Worm (Caenorhabditis elegans) whole organism, L1 larva: Measurements from ENCODE around the gene C03G5.14.

ENCODE experiments used
- C34B4.2 ChIP-seq: sonication (generic microtip); optimal IDR thresholded peaks from 2 replicates; lab custom pipeline; 2017; ENCODE audit warnings: mild to moderate bottlenecking, missing genetic modification characterization, missing compliant biosample characterization
- F16B12.6 ChIP-seq: fragments of 150-350 bp; optimal IDR thresholded peaks from 2 replicates; lab custom pipeline; 2014; ENCODE audit warnings: missing biosample characterization, missing genetic modification characterization
- aha-1 ChIP-seq: fragments of 150-350 bp; optimal IDR thresholded peaks from 2 replicates; lab custom pipeline; 2014; ENCODE audit warnings: missing biosample characterization, missing genetic modification characterization
- aly-2 ChIP-seq: fragments of 150-350 bp; optimal IDR thresholded peaks from 2 replicates; lab custom pipeline; 2014; ENCODE audit warnings: missing biosample characterization, missing genetic modification characterization
- ama-1 ChIP-seq: fragments of 150-350 bp; optimal IDR thresholded peaks from 2 replicates; lab custom pipeline; 2014
- ceh-88 ChIP-seq: fragments of 200-800 bp; sonication (Bioruptor generic); IDR thresholded peaks from 2 replicates; pipeline ENCODE4 v1.3.6; 2022; ENCODE audit warnings: missing genetic modification characterization, missing compliant biosample characterization
- ces-1 ChIP-seq: fragments of 150-350 bp; optimal IDR thresholded peaks from 2 replicates; lab custom pipeline; 2014; ENCODE audit warnings: missing biosample characterization, missing genetic modification reagents, missing genetic modification characterization
- efl-1 ChIP-seq, 4 experiments: fragments of 150-350 bp; optimal IDR thresholded peaks in 3 of 4; peaks in 1 of 4; 1 replicate in 1 of 4; 2 replicates in 3 of 4; lab custom pipeline; 2014; ENCODE audit warnings: missing biosample characterization in 2 of 4, missing genetic modification characterization in 2 of 4, missing genetic modification reagents in 2 of 4
- egl-13 ChIP-seq: sonication (generic microtip); optimal IDR thresholded peaks from 2 replicates; lab custom pipeline; 2016; ENCODE audit warnings: missing genotype, missing genetic modification reagents, missing genetic modification characterization, missing compliant biosample characterization
- egl-27 ChIP-seq, 2 experiments: fragments of 150-350 bp in 1 of 2; sonication (generic microtip); optimal IDR thresholded peaks; 3 replicates each; lab custom pipeline; 2017 to 2018; ENCODE audit warnings: missing biosample characterization in 2 of 2, missing genetic modification characterization in 2 of 2, missing genetic modification reagents in 2 of 2
- elt-3 ChIP-seq, 6 experiments: fragments of 150-350 bp in 1 of 6; sonication (generic microtip); optimal IDR thresholded peaks; 2 replicates each; lab custom pipeline; 2017 to 2018; ENCODE audit warnings: missing biosample characterization in 6 of 6, missing genetic modification characterization in 6 of 6, inconsistent platforms in 1 of 6
- fkh-10 ChIP-seq: sonication (generic microtip); optimal IDR thresholded peaks from 2 replicates; lab custom pipeline; 2017; ENCODE audit warnings: missing biosample characterization, missing genetic modification reagents, missing genetic modification characterization
- fkh-8 ChIP-seq: sonication (generic microtip); optimal IDR thresholded peaks from 2 replicates; lab custom pipeline; 2016; ENCODE audit warnings: mild to moderate bottlenecking, missing genetic modification characterization, missing compliant biosample characterization
- grh-1 ChIP-seq: fragments of 200-800 bp; sonication (Bioruptor generic); IDR thresholded peaks from 2 replicates; pipeline ENCODE4 v1.3.6; 2022; ENCODE audit warnings: missing genetic modification reagents, missing genetic modification characterization, missing compliant biosample characterization
- hlh-17 ChIP-seq: fragments of 200-800 bp; sonication (Bioruptor generic); optimal IDR thresholded peaks from 2 replicates; lab custom pipeline; 2018; ENCODE audit warnings: missing genetic modification characterization, mild to moderate bottlenecking, missing compliant biosample characterization, moderate library complexity, borderline replicate concordance
- hlh-4 ChIP-seq: sonication (generic microtip); optimal IDR thresholded peaks from 2 replicates; lab custom pipeline; 2016; ENCODE audit warnings: mild to moderate bottlenecking, missing genetic modification characterization, missing compliant biosample characterization
- isw-1 ChIP-seq: fragments of 200-800 bp; sonication (Bioruptor generic); IDR thresholded peaks from 2 replicates; pipeline ENCODE4 v1.3.6; 2022; ENCODE audit warnings: missing genetic modification characterization, missing compliant biosample characterization
- jun-1 ChIP-seq: fragments of 150-350 bp; optimal IDR thresholded peaks from 2 replicates; lab custom pipeline; 2014; ENCODE audit warnings: missing biosample characterization, missing genetic modification reagents, missing genetic modification characterization
- lin-13 ChIP-seq: fragments of 150-350 bp; optimal IDR thresholded peaks from 2 replicates; lab custom pipeline; 2014; ENCODE audit warnings: missing biosample characterization, missing genetic modification reagents, missing genetic modification characterization
- lin-14 ChIP-seq: fragments of 200-800 bp; sonication (Bioruptor generic); optimal IDR thresholded peaks from 2 replicates; lab custom pipeline; 2018; ENCODE audit warnings: mild to moderate bottlenecking, missing genetic modification characterization, moderate library complexity, missing compliant biosample characterization
- lin-15B ChIP-seq: fragments of 150-350 bp; sonication (generic microtip); optimal IDR thresholded peaks from 3 replicates; lab custom pipeline; 2014; ENCODE audit warnings: missing biosample characterization, missing genetic modification characterization
- lin-35 ChIP-seq, 2 experiments: fragments of 150-350 bp; optimal IDR thresholded peaks; 2 replicates each; lab custom pipeline; 2014; ENCODE audit warnings: missing biosample characterization in 2 of 2, missing genetic modification characterization in 2 of 2, missing genetic modification reagents in 2 of 2
- lir-3 ChIP-seq: sonication (generic microtip); optimal IDR thresholded peaks from 2 replicates; lab custom pipeline; 2016; ENCODE audit warnings: mild to moderate bottlenecking, missing genetic modification characterization, moderate library complexity, missing compliant biosample characterization; ENCODE audit not compliant: poor library complexity
- mdl-1 ChIP-seq, 2 experiments: fragments of 150-350 bp; optimal IDR thresholded peaks; 2 replicates each; lab custom pipeline; 2014 to 2017; ENCODE audit warnings: missing biosample characterization in 2 of 2, missing genetic modification characterization in 2 of 2, inconsistent platforms in 1 of 2
- mef-2 ChIP-seq: fragments of 150-350 bp; optimal IDR thresholded peaks from 2 replicates; lab custom pipeline; 2014; ENCODE audit warnings: missing biosample characterization, missing genetic modification characterization
- mep-1 ChIP-seq: fragments of 150-350 bp; optimal IDR thresholded peaks from 2 replicates; lab custom pipeline; 2014; ENCODE audit warnings: missing biosample characterization, missing genetic modification characterization
- nhr-11 ChIP-seq: fragments of 150-350 bp; optimal IDR thresholded peaks from 2 replicates; lab custom pipeline; 2014; ENCODE audit warnings: missing biosample characterization, missing genetic modification characterization
- nhr-12 ChIP-seq: sonication (generic microtip); optimal IDR thresholded peaks from 2 replicates; lab custom pipeline; 2017; ENCODE audit warnings: missing biosample characterization, missing genetic modification characterization
- nhr-19 ChIP-seq: fragments of 200-800 bp; sonication (Bioruptor generic); conservative IDR thresholded peaks from 2 replicates; pipeline ENCODE4 v1.3.6; 2022; ENCODE audit warnings: missing genetic modification characterization, missing compliant biosample characterization
- nhr-20 ChIP-seq: sonication (generic microtip); optimal IDR thresholded peaks from 2 replicates; lab custom pipeline; 2016; ENCODE audit warnings: mild to moderate bottlenecking, missing genetic modification characterization, missing compliant biosample characterization
- nhr-47 ChIP-seq: sonication (generic microtip); optimal IDR thresholded peaks from 2 replicates; lab custom pipeline; 2016; ENCODE audit warnings: mild to moderate bottlenecking, missing genetic modification characterization, moderate library complexity, missing compliant biosample characterization
- nhr-76 ChIP-seq: sonication (generic microtip); optimal IDR thresholded peaks from 2 replicates; lab custom pipeline; 2017; ENCODE audit warnings: missing biosample characterization, missing genetic modification characterization
- nhr-90 ChIP-seq: sonication (generic microtip); optimal IDR thresholded peaks from 2 replicates; lab custom pipeline; 2016; ENCODE audit warnings: mild to moderate bottlenecking, missing genetic modification characterization, missing compliant biosample characterization; ENCODE audit not compliant: poor library complexity
- pag-3 ChIP-seq: sonication (generic microtip); optimal IDR thresholded peaks from 2 replicates; lab custom pipeline; 2017; ENCODE audit warnings: missing genetic modification characterization, mild to moderate bottlenecking, missing compliant biosample characterization, antibody characterized with exemption, borderline replicate concordance; ENCODE audit not compliant: insufficient read depth
- rnt-1 ChIP-seq: sonication (generic microtip); optimal IDR thresholded peaks from 2 replicates; lab custom pipeline; 2016; ENCODE audit warnings: mild to moderate bottlenecking, missing genetic modification characterization, moderate library complexity, missing compliant biosample characterization
- snu-23 ChIP-seq: sonication (generic microtip); optimal IDR thresholded peaks from 2 replicates; lab custom pipeline; 2016; ENCODE audit warnings: missing genetic modification characterization, missing compliant biosample characterization
- sox-4 ChIP-seq: sonication (generic microtip); optimal IDR thresholded peaks from 2 replicates; lab custom pipeline; 2016; ENCODE audit warnings: missing genetic modification characterization, missing compliant biosample characterization
- sptf-1 ChIP-seq: fragments of 150-350 bp; optimal IDR thresholded peaks from 2 replicates; lab custom pipeline; 2014; ENCODE audit warnings: missing biosample characterization, missing genetic modification characterization
- tbx-2 ChIP-seq: sonication (generic microtip); optimal IDR thresholded peaks from 2 replicates; lab custom pipeline; 2016; ENCODE audit warnings: missing genetic modification characterization, missing compliant biosample characterization
- unc-98 ChIP-seq: fragments of 200-800 bp; sonication (Bioruptor generic); IDR thresholded peaks from 2 replicates; pipeline ENCODE4 v1.3.6; 2022; ENCODE audit warnings: missing genetic modification characterization, missing compliant biosample characterization
- vab-15 ChIP-seq: sonication (generic microtip); optimal IDR thresholded peaks from 2 replicates; lab custom pipeline; 2017; ENCODE audit warnings: missing genotype, mild to moderate bottlenecking, missing genetic modification characterization, missing compliant biosample characterization
- zip-4 ChIP-seq: fragments of 200-800 bp; sonication (Bioruptor generic); optimal IDR thresholded peaks from 2 replicates; lab custom pipeline; 2018; ENCODE audit warnings: mild to moderate bottlenecking, missing genetic modification characterization, moderate library complexity, missing compliant biosample characterization
- ztf-4 ChIP-seq: fragments of 150-350 bp; optimal IDR thresholded peaks from 2 replicates; lab custom pipeline; 2014; ENCODE audit warnings: missing biosample characterization, missing genetic modification characterization

The C03G5.14 gene

ce11 chrX:8550099-8550498 is 28.4 kb downstream of the C03G5.14 start (continued):
- TF ChIP-seq nhr-90 (tag; lab: Kevin White, UChicago) (peak; percentile 58), lin-14 (GFP tag; lab: Kevin White, UChicago) (peak; percentile 90), egl-27 (tag; optimal IDR thresholded peaks at IDR 0.05; lab: Kevin White, UChicago) (peak; percentile 33 to 62), hlh-4 (tag; lab: Kevin White, UChicago) (no peak), ceh-88 (GFP tag; lab: Robert Waterston, UW) (no peak), lin-13 (GFP tag; lab: Kevin White, UChicago) (peak; percentile 19), rnt-1 (tag; lab: Kevin White, UChicago) (peak; percentile 53), zip-4 (GFP tag; lab: Kevin White, UChicago) (no peak), hlh-17 (no peak), pag-3 (tag; lab: Kevin White, UChicago) (no peak), lin-35 (GFP tag; optimal IDR thresholded peaks at IDR 0.05; lab: Kevin White, UChicago) (peak; percentile 6 to 80), ces-1 (GFP tag; lab: Kevin White, UChicago) (no peak), mep-1 (peak; percentile 79), tbx-2 (peak; percentile 62), nhr-76 (tag; lab: Kevin White, UChicago) (no peak), efl-1 (optimal IDR thresholded peaks at IDR 0.05; lab: Kevin White, UChicago) (peak; percentile 20 to 34), efl-1 (GFP tag; optimal IDR thresholded peaks at IDR 0.05 in 1 of 2; lab: Kevin White, UChicago) (no peak), mdl-1 (tag; optimal IDR thresholded peaks at IDR 0.05; lab: Kevin White, UChicago) (peak in 1 of 2 experiments; percentile 85), F16B12.6 (tag; lab: Kevin White, UChicago) (no peak), fkh-8 (tag; lab: Kevin White, UChicago) (no peak), aly-2 (tag; lab: Kevin White, UChicago) (no peak), nhr-20 (tag; lab: Kevin White, UChicago) (peak; percentile 89), mef-2 (tag; lab: Kevin White, UChicago) (no peak), snu-23 (peak; percentile 79), sptf-1 (tag; lab: Kevin White, UChicago) (no peak), isw-1 (no peak), fkh-10 (no peak), sox-4 (tag; lab: Kevin White, UChicago) (no peak), grh-1 (GFP tag; lab: Robert Waterston, UW) (peak; percentile 63), ama-1 (no peak), unc-98 (no peak), elt-3 (tag; optimal IDR thresholded peaks at IDR 0.05; lab: Kevin White, UChicago) (peak in 4 of 6 experiments; percentile 20 to 63 (median 38)), C34B4.2 (tag; lab: Kevin White, UChicago) (no peak), aha-1 (tag; lab: Kevin White, UChicago) (no peak), nhr-12 (tag; lab: Kevin White, UChicago) (no peak), lin-15B (no peak), egl-13 (tag; lab: Kevin White, UChicago) (no peak), nhr-47 (peak; percentile 56), ztf-4 (tag; lab: Kevin White, UChicago) (no peak), nhr-11 (no peak), jun-1 (tag; lab: Kevin White, UChicago) (peak; percentile 29), vab-15 (tag; lab: Kevin White, UChicago) (no peak), nhr-19 (GFP tag; lab: Robert Waterston, UW) (peak; percentile 56), lir-3 (no peak)
- TF ChIP-seq, all 84 proteins: peak for 30
